Worm (Caenorhabditis elegans) whole organism, young adult: ENCODE data around the gene col-71.

Experiments
- D2030.7 ChIP-seq: fragments of 200-800 bp; sonication (Bioruptor generic); IDR thresholded peaks from 2 replicates; pipeline ENCODE4 v1.3.6; 2022; ENCODE audit warnings: missing genetic modification reagents, missing genetic modification characterization, missing compliant biosample characterization
- F10E7.11 ChIP-seq: sonication (generic microtip); optimal IDR thresholded peaks from 2 replicates; lab custom pipeline; 2017; ENCODE audit warnings: mild to moderate bottlenecking, missing genetic modification characterization, moderate library complexity, missing compliant biosample characterization
- F22D6.2 ChIP-seq: sonication (generic microtip); optimal IDR thresholded peaks from 2 replicates; lab custom pipeline; 2016; ENCODE audit warnings: mild to moderate bottlenecking, missing genetic modification characterization, missing compliant biosample characterization
- F39B2.1 ChIP-seq: fragments of 200-800 bp; sonication (Bioruptor generic); IDR thresholded peaks from 2 replicates; pipeline ENCODE4 v1.3.6; 2022; ENCODE audit warnings: missing genetic modification reagents, missing genetic modification characterization, missing compliant biosample characterization
- K12H6.12 ChIP-seq: fragments of 200-800 bp; sonication (Bioruptor generic); optimal IDR thresholded peaks from 2 replicates; lab custom pipeline; 2018; ENCODE audit warnings: mild to moderate bottlenecking, missing genetic modification characterization, missing compliant biosample characterization
- Y53F4B.3 ChIP-seq: fragments of 200-800 bp; sonication (Bioruptor generic); IDR thresholded peaks from 2 replicates; pipeline ENCODE4 v1.3.6; 2022; ENCODE audit warnings: missing genetic modification reagents, missing genetic modification characterization, missing compliant biosample characterization
- aptf-2 ChIP-seq: fragments of 200-800 bp; sonication (Bioruptor generic); conservative IDR thresholded peaks from 2 replicates; pipeline ENCODE4 v1.3.6; 2022; ENCODE audit warnings: missing genetic modification reagents, missing genetic modification characterization, missing compliant biosample characterization
- attf-3 ChIP-seq: fragments of 200-800 bp; sonication (Bioruptor generic); conservative IDR thresholded peaks from 2 replicates; pipeline ENCODE4 v1.3.6; 2022; ENCODE audit warnings: missing genetic modification reagents, missing genetic modification characterization, missing compliant biosample characterization
- attf-5 ChIP-seq: fragments of 200-800 bp; sonication (Bioruptor generic); optimal IDR thresholded peaks from 2 replicates; lab custom pipeline; 2018; ENCODE audit warnings: mild to moderate bottlenecking, missing genetic modification characterization, missing compliant biosample characterization
- bed-1 ChIP-seq: fragments of 200-800 bp; sonication (Bioruptor generic); IDR thresholded peaks from 2 replicates; pipeline ENCODE4 v1.3.6; 2022; ENCODE audit warnings: missing genetic modification reagents, missing genetic modification characterization, missing compliant biosample characterization
- bed-2 ChIP-seq: fragments of 200-800 bp; sonication (Bioruptor generic); IDR thresholded peaks from 2 replicates; pipeline ENCODE4 v1.3.6; 2022; ENCODE audit warnings: missing genetic modification reagents, missing genetic modification characterization, missing compliant biosample characterization
- cebp-1 ChIP-seq, 2 experiments: fragments of 200-800 bp in 1 of 2; sonication (Bioruptor generic) in 1 of 2; sonication (generic microtip) in 1 of 2; IDR thresholded peaks in 1 of 2; optimal IDR thresholded peaks in 1 of 2; 2 replicates each; pipeline versions ENCODE4 v1.3.6 to Lab custom; 2017 to 2022; ENCODE audit warnings: missing compliant biosample characterization in 2 of 2, missing genetic modification characterization in 2 of 2, mild to moderate bottlenecking in 1 of 2, missing genetic modification reagents in 1 of 2, moderate library complexity in 1 of 2
- ceh-27 ChIP-seq: fragments of 200-800 bp; sonication (Bioruptor generic); optimal IDR thresholded peaks from 2 replicates; lab custom pipeline; 2018; ENCODE audit warnings: mild to moderate bottlenecking, missing genetic modification characterization, moderate library complexity, missing compliant biosample characterization
- dpl-1 ChIP-seq: fragments of 150-350 bp; optimal IDR thresholded peaks from 2 replicates; lab custom pipeline; 2014; ENCODE audit warnings: missing biosample characterization, missing genetic modification reagents, missing genetic modification characterization
- him-1 ChIP-seq: sonication (generic microtip); optimal IDR thresholded peaks from 2 replicates; lab custom pipeline; 2016; ENCODE audit warnings: missing genotype, missing genetic modification reagents, missing genetic modification characterization, missing compliant biosample characterization
- hrde-1 ChIP-seq: sonication (generic microtip); optimal IDR thresholded peaks from 2 replicates; lab custom pipeline; 2016; ENCODE audit warnings: missing genetic modification characterization, mild to moderate bottlenecking, missing compliant biosample characterization, moderate library complexity, missing genotype, missing genetic modification reagents, borderline replicate concordance
- lag-1 ChIP-seq: fragments of 200-800 bp; sonication (Bioruptor generic); IDR thresholded peaks from 2 replicates; pipeline ENCODE4 v1.3.6; 2022; ENCODE audit warnings: missing genetic modification reagents, missing genetic modification characterization, missing compliant biosample characterization
- let-526 ChIP-seq: fragments of 200-800 bp; sonication (Bioruptor generic); IDR thresholded peaks from 2 replicates; pipeline ENCODE4 v1.3.6; 2022; ENCODE audit warnings: missing genetic modification reagents, missing genetic modification characterization, missing compliant biosample characterization
- let-607 ChIP-seq, 2 experiments: fragments of 200-800 bp in 1 of 2; sonication (Bioruptor generic) in 1 of 2; sonication (generic microtip) in 1 of 2; optimal IDR thresholded peaks; 2 replicates each; lab custom pipeline; 2016 to 2018; ENCODE audit warnings: mild to moderate bottlenecking in 2 of 2, missing compliant biosample characterization in 2 of 2, missing genetic modification characterization in 2 of 2, moderate library complexity in 2 of 2, missing genotype in 1 of 2
- lin-35 ChIP-seq, 3 experiments: fragments of 150-350 bp in 2 of 3; sonication (generic microtip) in 1 of 3; optimal IDR thresholded peaks; 2 replicates each; lab custom pipeline; 2014 to 2018; ENCODE audit warnings: missing biosample characterization in 3 of 3, missing genetic modification characterization in 3 of 3, missing genetic modification reagents in 3 of 3
- lin-40 ChIP-seq: sonication (generic microtip); optimal IDR thresholded peaks from 2 replicates; lab custom pipeline; 2016; ENCODE audit warnings: missing genetic modification characterization, mild to moderate bottlenecking, missing compliant biosample characterization, missing genotype, missing genetic modification reagents
- lir-1 ChIP-seq: fragments of 200-800 bp; sonication (Bioruptor generic); conservative IDR thresholded peaks from 2 replicates; pipeline ENCODE4 v1.3.6; 2022; ENCODE audit warnings: missing genetic modification reagents, missing genetic modification characterization, missing compliant biosample characterization
- lsl-1 ChIP-seq: fragments of 200-800 bp; sonication (Bioruptor generic); optimal IDR thresholded peaks from 2 replicates; lab custom pipeline; 2018; ENCODE audit warnings: mild to moderate bottlenecking, missing genetic modification characterization, moderate library complexity, missing compliant biosample characterization
- madf-10 ChIP-seq: sonication (generic microtip); optimal IDR thresholded peaks from 2 replicates; lab custom pipeline; 2016; ENCODE audit warnings: mild to moderate bottlenecking, missing genetic modification characterization, missing compliant biosample characterization
- mcd-1 ChIP-seq: fragments of 200-800 bp; sonication (Bioruptor generic); IDR thresholded peaks from 2 replicates; pipeline ENCODE4 v1.3.6; 2022; ENCODE audit warnings: missing genetic modification reagents, missing genetic modification characterization, missing compliant biosample characterization
- nfya-2 ChIP-seq: fragments of 200-800 bp; sonication (Bioruptor generic); IDR thresholded peaks from 2 replicates; pipeline ENCODE4 v1.3.6; 2022; ENCODE audit warnings: missing genetic modification reagents, missing genetic modification characterization, missing compliant biosample characterization
- nhr-80 ChIP-seq: sonication (generic microtip); optimal IDR thresholded peaks from 2 replicates; lab custom pipeline; 2016; ENCODE audit warnings: missing genetic modification characterization, missing compliant biosample characterization
- rec-8 ChIP-seq, 2 experiments: sonication (generic microtip); optimal IDR thresholded peaks; 2 replicates each; lab custom pipeline; 2016; ENCODE audit warnings: mild to moderate bottlenecking in 2 of 2, missing genetic modification characterization in 2 of 2, missing genetic modification reagents in 2 of 2, missing genotype in 2 of 2, missing biosample characterization in 1 of 2, missing compliant biosample characterization in 1 of 2, moderate library complexity in 1 of 2
- rpc-1 ChIP-seq, 2 experiments: fragments of 150-350 bp in 1 of 2; sonication (generic microtip) in 1 of 2; optimal IDR thresholded peaks; 2 replicates each; lab custom pipeline; 2014 to 2018; ENCODE audit warnings: missing biosample characterization in 1 of 2, missing genetic modification characterization in 1 of 2, missing genetic modification reagents in 1 of 2, missing genotype in 1 of 2
- snpc-1.1 ChIP-seq: sonication (generic microtip); optimal IDR thresholded peaks from 2 replicates; lab custom pipeline; 2017; ENCODE audit warnings: missing genetic modification characterization, mild to moderate bottlenecking, missing compliant biosample characterization, antibody characterized with exemption, moderate library complexity, missing genotype, missing genetic modification reagents; ENCODE audit not compliant: insufficient read depth
- snpc-1.3 ChIP-seq: sonication (generic microtip); optimal IDR thresholded peaks from 2 replicates; lab custom pipeline; 2017; ENCODE audit warnings: missing genetic modification characterization, mild to moderate bottlenecking, missing compliant biosample characterization, antibody characterized with exemption, moderate library complexity, missing genotype, missing genetic modification reagents; ENCODE audit not compliant: insufficient read depth
- somi-1 ChIP-seq: fragments of 200-800 bp; sonication (Bioruptor generic); optimal IDR thresholded peaks from 2 replicates; lab custom pipeline; 2018; ENCODE audit warnings: mild to moderate bottlenecking, missing genetic modification characterization, missing compliant biosample characterization
- sptf-2 ChIP-seq: fragments of 200-800 bp; sonication (Bioruptor generic); optimal IDR thresholded peaks from 2 replicates; lab custom pipeline; 2018; ENCODE audit warnings: mild to moderate bottlenecking, missing genetic modification characterization, missing compliant biosample characterization
- tbp1 ChIP-seq: fragments of 200-800 bp; sonication (Bioruptor generic); optimal IDR thresholded peaks from 2 replicates; lab custom pipeline; 2018; ENCODE audit warnings: mild to moderate bottlenecking, missing genetic modification characterization, missing compliant biosample characterization
- xnd-1 ChIP-seq: sonication (generic microtip); optimal IDR thresholded peaks from 2 replicates; lab custom pipeline; 2016; ENCODE audit warnings: missing genotype, missing genetic modification reagents, missing genetic modification characterization, missing compliant biosample characterization

col-71 gene

ce11 chrII:3502520-3503323 is at the start of gene col-71, which contains the start of gene Y49F6B.2 (continued):
- TF ChIP-seq ceh-27 (GFP tag; lab: Kevin White, UChicago) (peak; percentile 72), lin-35 (GFP tag; optimal IDR thresholded peaks at IDR 0.05; lab: Kevin White, UChicago) (peak in 2 of 3 experiments; percentile 21 to 67), tbp1 (peak; percentile 49), bed-2 (GFP tag; lab: Robert Waterston, UW) (peak; percentile 59; the same call in 1 of the 2 replicates), him-1 (tag; lab: Kevin White, UChicago) (no peak), hrde-1 (no peak), nfya-2 (GFP tag; lab: Robert Waterston, UW) (no peak), lin-40 (tag; lab: Kevin White, UChicago) (peak; percentile 48), xnd-1 (tag; lab: Kevin White, UChicago) (no peak), rec-8 (tag; optimal IDR thresholded peaks at IDR 0.05; lab: Kevin White, UChicago) (peak; percentile 37 to 49), bed-1 (no peak), snpc-1.1 (tag; lab: Kevin White, UChicago) (no peak), nhr-80 (tag; lab: Kevin White, UChicago) (peak; percentile 21), attf-5 (peak; percentile 58), snpc-1.3 (tag; lab: Kevin White, UChicago) (no peak), lag-1 (GFP tag; lab: Robert Waterston, UW) (no peak), let-526 (GFP tag; lab: Robert Waterston, UW) (0 out of 2 replicates have a peak, but pooled peaks have one; percentile 8), K12H6.12 (tag; lab: Kevin White, UChicago) (peak; percentile 44), sptf-2 (GFP tag; lab: Kevin White, UChicago) (no peak), lir-1 (GFP tag; lab: Robert Waterston, UW) (peak; percentile 68; the same call in 1 of the 2 replicates), somi-1 (GFP tag; lab: Kevin White, UChicago) (no peak), lsl-1 (GFP tag; lab: Kevin White, UChicago) (peak; percentile 46), F39B2.1 (GFP tag; lab: Robert Waterston, UW) (no peak), Y53F4B.3 (GFP tag; lab: Robert Waterston, UW) (no peak), madf-10 (tag; lab: Kevin White, UChicago) (peak; percentile 42), aptf-2 (GFP tag; lab: Robert Waterston, UW) (0 out of 2 replicates have a peak, but pooled peaks have one; percentile 22), D2030.7 (GFP tag; lab: Robert Waterston, UW) (peak; percentile 46), F10E7.11 (tag; lab: Kevin White, UChicago) (no peak), dpl-1 (GFP tag; lab: Kevin White, UChicago) (no peak), let-607 (tag; optimal IDR thresholded peaks at IDR 0.05; lab: Kevin White, UChicago) (peak in 1 of 2 experiments; percentile 52), mcd-1 (GFP tag; lab: Robert Waterston, UW) (peak; percentile 98), attf-3 (GFP tag; lab: Robert Waterston, UW) (peak; percentile 69), rpc-1 (optimal IDR thresholded peaks at IDR 0.05; lab: Kevin White, UChicago) (no peak), rpc-1 (tag; optimal IDR thresholded peaks at IDR 0.05; lab: Kevin White, UChicago) (no peak), F22D6.2 (tag; lab: Kevin White, UChicago) (peak; percentile 26)
- TF ChIP-seq, all 124 proteins: peak for 42

ce11 chrII:3550352-3550751 is 48.0 kb upstream of the col-71 start, which contains the start of gene W10G11.19:
Gene W10G11.19 (plus strand): TSS chrII:3550652.
- TF ChIP-seq cebp-1 (GFP tag; IDR thresholded peaks at IDR 0.05; lab: Robert Waterston, UW) (no peak), cebp-1 (tag; optimal IDR thresholded peaks at IDR 0.05; lab: Kevin White, UChicago) (no peak), nhr-80 (tag; lab: Kevin White, UChicago) (peak; percentile 59)
